Worm (Caenorhabditis elegans) whole organism, midembryonic: ENCODE results near the gene sbds-1.

Source experiments
- flt-1 ChIP-seq: fragments of 200-800 bp; sonication (Bioruptor generic); IDR thresholded peaks from 2 replicates; pipeline ENCODE4 v1.3.6; 2022; ENCODE audit warnings: missing genetic modification characterization, missing compliant biosample characterization
- tab-1 ChIP-seq: fragments of 200-800 bp; sonication (Bioruptor generic); IDR thresholded peaks from 2 replicates; pipeline ENCODE4 v1.3.6; 2022; ENCODE audit warnings: missing genetic modification characterization, missing compliant biosample characterization

ce11 chrIII:609549-609948 lies 28.7 kb downstream of the sbds-1 start, which contains the start of gene best-17:
- TF ChIP-seq flt-1 (no peak), tab-1 (GFP tag; lab: Robert Waterston, UW) (no peak)
